Fruit fly (Drosophila melanogaster): ENCODE results near the gene CG13842.

The CG13842 gene

dm6 chr3R:22694659-22695058, 12.4 kb downstream of the CG13842 start, which contains the start of gene cd:
Gene cd, plus strand, starts transcription at chr3R:22694959.
- no peak for TF ChIP-seq CG17801 (GFP tag; optimal IDR thresholded peaks at IDR 0.05; ENCODE audit: partially characterized antibody)

- peak; percentile 92 for TF ChIP-seq CG17801 (GFP tag; optimal IDR thresholded peaks at IDR 0.05; ENCODE audit: partially characterized antibody)
These were observed 16.8 kb downstream of the CG13842 start, which contains the start of the genes wfs1 and Nup133 for dm6 chr3R:22690311-22690710. Gene wfs1, minus strand, starts transcription at chr3R:22690380. Gene Nup133, plus strand, starts transcription at chr3R:22690607.

dm6 chr3R:22686336-22686874, 20.7 kb downstream of the CG13842 start, which contains the start of the genes Gclm and CG17625:
Gene Gclm, minus strand, starts transcription at chr3R:22686510.
Gene CG17625, plus strand, starts transcription at chr3R:22686849.
- TF ChIP-seq CG17801 (GFP tag; optimal IDR thresholded peaks at IDR 0.05; ENCODE audit: partially characterized antibody): peak; percentile 83

- TF ChIP-seq CG17801 (GFP tag; optimal IDR thresholded peaks at IDR 0.05; ENCODE audit: partially characterized antibody): no peak
These were observed 22.2 kb downstream of the CG13842 start for dm6 chr3R:22684948-22685253.

- TF ChIP-seq CG17801 (GFP tag; optimal IDR thresholded peaks at IDR 0.05; ENCODE audit: partially characterized antibody): no peak
These were observed 22.8 kb downstream of the CG13842 start for dm6 chr3R:22684044-22684947.

dm6 chr3R:22675447-22675846, 31.6 kb downstream of the CG13842 start:
- TF ChIP-seq CG17801 (GFP tag; optimal IDR thresholded peaks at IDR 0.05; ENCODE audit: partially characterized antibody): no peak

dm6 chr3R:22673528-22673959, 33.5 kb downstream of the CG13842 start:
- TF ChIP-seq CG17801 (GFP tag; optimal IDR thresholded peaks at IDR 0.05; ENCODE audit: partially characterized antibody): no peak

dm6 chr3R:22672695-22673346, 34.3 kb downstream of the CG13842 start:
- no peak for TF ChIP-seq CG17801 (GFP tag; optimal IDR thresholded peaks at IDR 0.05; ENCODE audit: partially characterized antibody)

dm6 chr3R:22669789-22670426, 37.2 kb downstream of the CG13842 start:
- TF ChIP-seq CG17801 (GFP tag; optimal IDR thresholded peaks at IDR 0.05; ENCODE audit: partially characterized antibody): no peak

dm6 chr3R:22669121-22669520, 38.0 kb downstream of the CG13842 start:
- no peak for TF ChIP-seq CG17801 (GFP tag; optimal IDR thresholded peaks at IDR 0.05; ENCODE audit: partially characterized antibody)

- no peak for TF ChIP-seq CG17801 (GFP tag; optimal IDR thresholded peaks at IDR 0.05; ENCODE audit: partially characterized antibody)
These were observed 38.5 kb downstream of the CG13842 start for dm6 chr3R:22668622-22669021.

- no peak for TF ChIP-seq CG17801 (GFP tag; optimal IDR thresholded peaks at IDR 0.05; ENCODE audit: partially characterized antibody)
These were observed 39.1 kb downstream of the CG13842 start for dm6 chr3R:22667959-22668316.

- TF ChIP-seq CG17801 (GFP tag; optimal IDR thresholded peaks at IDR 0.05; ENCODE audit: partially characterized antibody): peak; percentile 91
These were observed 39.7 kb downstream of the CG13842 start for dm6 chr3R:22667284-22667958.

- peak; percentile 49 for TF ChIP-seq CG17801 (GFP tag; optimal IDR thresholded peaks at IDR 0.05; ENCODE audit: partially characterized antibody)
These were observed 40.4 kb downstream of the CG13842 start for dm6 chr3R:22666449-22667283.
